Worm (Caenorhabditis elegans): ENCODE results near the gene hlh-12.

hlh-12 gene

DNA sequence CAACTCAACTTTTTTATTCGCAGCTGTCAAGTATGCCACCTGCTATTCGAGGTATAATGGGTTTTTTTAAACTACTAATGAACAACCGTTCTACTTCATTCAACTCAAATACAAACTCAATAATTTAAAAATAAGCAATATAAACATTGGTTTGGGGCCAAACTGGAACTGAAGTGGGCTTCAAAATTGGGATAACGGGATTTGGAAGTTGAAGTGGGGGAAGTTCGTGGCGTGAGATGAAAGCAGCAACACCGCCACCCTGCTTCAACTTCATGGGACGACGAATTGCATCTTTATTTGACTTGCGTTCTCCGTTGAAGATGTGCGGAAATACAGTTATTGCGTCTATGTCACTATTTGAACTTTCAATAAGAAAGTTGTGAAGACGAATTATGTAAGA, 730 bp downstream of the hlh-12 start (continued):
- TF ChIP-seq sea-2 (GFP tag; IDR thresholded peaks at IDR 0.05) (no peak), hlh-26 (GFP tag; conservative IDR thresholded peaks at IDR 0.05) (no peak), ZK185.1 (tag; optimal IDR thresholded peaks at IDR 0.05; ENCODE audit: poor library complexity, severe bottlenecking) (no peak), let-607 (tag; optimal IDR thresholded peaks at IDR 0.05) (no peak), ccch-3 (GFP tag; optimal IDR thresholded peaks at IDR 0.05) (no peak), cebp-1 (GFP tag; IDR thresholded peaks at IDR 0.05) (no peak), cebp-1 (tag; optimal IDR thresholded peaks at IDR 0.05) (peak; percentile 0), pha-4 (tag; optimal IDR thresholded peaks at IDR 0.05) (no peak), B0336.3 (GFP tag; IDR thresholded peaks at IDR 0.05) (peak; percentile 41), madf-8 (GFP tag; conservative IDR thresholded peaks at IDR 0.05) (no peak), ceh-40 (GFP tag; IDR thresholded peaks at IDR 0.05) (no peak), bed-2 (GFP tag; IDR thresholded peaks at IDR 0.05) (no peak), snpc-4 (GFP tag; optimal IDR thresholded peaks at IDR 0.05) (no peak), snpc-4 (tag; optimal IDR thresholded peaks at IDR 0.05) (no peak), ztf-6 (GFP tag; IDR thresholded peaks at IDR 0.05) (no peak), pbrm-1 (GFP tag; IDR thresholded peaks at IDR 0.05) (no peak), atf-7 (tag; optimal IDR thresholded peaks at IDR 0.05) (peak; percentile 20), hsf-1 (GFP tag; IDR thresholded peaks at IDR 0.05) (no peak), Y53G8AR.9 (GFP tag; conservative IDR thresholded peaks at IDR 0.05) (0 out of 2 replicates have a peak, but pooled peaks have one; percentile 35)

ce11 chrIV:8476880-8477279, 2.4 kb downstream of the hlh-12 start, which contains the start of gene spp-10:
Gene spp-10 (plus strand): TSS chrIV:8477180.
- TF ChIP-seq snpc-1.1 (tag; optimal IDR thresholded peaks at IDR 0.05; ENCODE audit: insufficient read depth) = no peak
- no peak for TF ChIP-seq repo-1 (tag; optimal IDR thresholded peaks at IDR 0.05)
- TF ChIP-seq gei-17 (GFP tag; optimal IDR thresholded peaks at IDR 0.05) = no peak
- no peak for TF ChIP-seq egl-44 (GFP tag; IDR thresholded peaks at IDR 0.05)
- TF ChIP-seq mxl-1 (tag; optimal IDR thresholded peaks at IDR 0.05) = no peak
- no peak for TF ChIP-seq aptf-2 (GFP tag; conservative IDR thresholded peaks at IDR 0.05)
- TF ChIP-seq dox-1 (GFP tag; IDR thresholded peaks at IDR 0.05) = no peak
- no peak for TF ChIP-seq lag-1 (GFP tag; IDR thresholded peaks at IDR 0.05)
- TF ChIP-seq ccch-3 (GFP tag; optimal IDR thresholded peaks at IDR 0.05) = no peak

DNA sequence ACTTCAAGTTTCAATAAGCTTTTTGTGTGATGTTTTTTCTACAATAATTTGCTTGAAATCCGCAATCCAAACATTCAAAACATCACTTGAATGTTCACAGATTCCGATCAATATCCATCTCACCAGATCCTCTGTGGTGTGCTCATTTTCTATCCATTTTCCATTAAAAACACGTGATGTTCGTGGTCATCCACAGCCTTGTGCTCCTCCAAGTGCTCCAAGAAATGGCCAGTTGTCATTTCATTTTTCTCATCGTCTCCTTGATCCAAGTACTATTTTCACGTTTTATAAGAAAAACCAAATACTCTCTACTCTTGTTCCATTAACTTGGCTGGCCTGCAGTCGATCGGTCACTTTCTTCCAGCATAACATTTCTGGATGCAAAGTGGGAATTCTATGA, 3.1 kb downstream of the hlh-12 start:
- no peak for TF ChIP-seq gei-17 (GFP tag; optimal IDR thresholded peaks at IDR 0.05)
- TF ChIP-seq attf-5 (GFP tag; optimal IDR thresholded peaks at IDR 0.05) = no peak
- TF ChIP-seq Y53F4B.3 (GFP tag; IDR thresholded peaks at IDR 0.05) = no peak
- TF ChIP-seq sdz-38 (tag; optimal IDR thresholded peaks at IDR 0.05) = no peak
- TF ChIP-seq ZK185.1 (tag; optimal IDR thresholded peaks at IDR 0.05; ENCODE audit: poor library complexity, severe bottlenecking) = no peak
- no peak for TF ChIP-seq mel-28 (tag; optimal IDR thresholded peaks at IDR 0.05; ENCODE audit: borderline replicate concordance)
- no peak for TF ChIP-seq akir-1 (GFP tag; optimal IDR thresholded peaks at IDR 0.05)
- TF ChIP-seq sea-2 (GFP tag; IDR thresholded peaks at IDR 0.05) = no peak
- TF ChIP-seq T26A5.8 (tag; optimal IDR thresholded peaks at IDR 0.05) = no peak
- TF ChIP-seq F52B5.7 (tag; optimal IDR thresholded peaks at IDR 0.05) = no peak
- TF ChIP-seq mcd-1 (GFP tag; IDR thresholded peaks at IDR 0.05) = no peak
- no peak for TF ChIP-seq mes-4 (tag; optimal IDR thresholded peaks at IDR 0.05)
- no peak for TF ChIP-seq lsl-1 (GFP tag; optimal IDR thresholded peaks at IDR 0.05)
- TF ChIP-seq K11D2.4 (GFP tag; IDR thresholded peaks at IDR 0.05) = no peak
- TF ChIP-seq ceh-100 (GFP tag; IDR thresholded peaks at IDR 0.05) = no peak
- no peak for TF ChIP-seq Y53G8AR.9 (GFP tag; conservative IDR thresholded peaks at IDR 0.05)
- TF ChIP-seq pha-4 (tag; optimal IDR thresholded peaks at IDR 0.05) = no peak

Data from whole organism, young adult.